Worm (Caenorhabditis elegans) whole organism, late embryonic: ENCODE results near the gene Y17D7B.3.
"Not testable (repeated sequence)": the region's sequence is repeated elsewhere in the genome, so short reads cannot be mapped to it uniquely, and the experiment has no call there.

Source experiments
- K09A11.1 ChIP-seq: sonication (generic microtip); optimal IDR thresholded peaks from 2 replicates; lab custom pipeline; 2017; ENCODE audit warnings: antibody characterized with exemption, mild to moderate bottlenecking, missing genetic modification characterization, missing compliant biosample characterization; ENCODE audit not compliant: insufficient read depth
- ama-1 ChIP-seq: fragments of 150-350 bp; optimal IDR thresholded peaks from 2 replicates; lab custom pipeline; 2014
- ceh-9 ChIP-seq: sonication (generic microtip); optimal IDR thresholded peaks from 2 replicates; lab custom pipeline; 2016; ENCODE audit warnings: mild to moderate bottlenecking, missing genetic modification characterization, inconsistent platforms, missing compliant biosample characterization
- dmd-4 ChIP-seq: sonication (generic microtip); optimal IDR thresholded peaks from 2 replicates; lab custom pipeline; 2016; ENCODE audit warnings: borderline replicate concordance, missing genetic modification characterization, missing compliant biosample characterization
- dve-1 ChIP-seq: sonication (generic microtip); optimal IDR thresholded peaks from 2 replicates; lab custom pipeline; 2017; ENCODE audit warnings: antibody characterized with exemption, mild to moderate bottlenecking, missing genetic modification characterization, missing compliant biosample characterization
- fax-1 ChIP-seq: sonication (generic microtip); optimal IDR thresholded peaks from 2 replicates; lab custom pipeline; 2016; ENCODE audit warnings: missing genotype, missing genetic modification characterization, missing compliant biosample characterization
- hlh-6 ChIP-seq: sonication (generic microtip); optimal IDR thresholded peaks from 2 replicates; lab custom pipeline; 2016; ENCODE audit warnings: missing genotype, missing genetic modification characterization, missing compliant biosample characterization
- lin-11 ChIP-seq: fragments of 200-800 bp; sonication (Bioruptor generic); optimal IDR thresholded peaks from 2 replicates; lab custom pipeline; 2018; ENCODE audit warnings: mild to moderate bottlenecking, missing genetic modification characterization, missing compliant biosample characterization
- pag-3 ChIP-seq: sonication (generic microtip); optimal IDR thresholded peaks from 2 replicates; lab custom pipeline; 2016; ENCODE audit warnings: missing compliant biosample characterization, missing genetic modification characterization, borderline replicate concordance
- pax-1 ChIP-seq: fragments of 150-350 bp; optimal IDR thresholded peaks from 2 replicates; lab custom pipeline; 2014; ENCODE audit warnings: missing biosample characterization, missing genetic modification characterization
- pha-4 ChIP-seq: fragments of 150-350 bp; optimal IDR thresholded peaks from 2 replicates; lab custom pipeline; 2018; ENCODE audit warnings: missing biosample characterization, missing genetic modification reagents, missing genetic modification characterization
- unc-3 ChIP-seq, 2 experiments: fragments of 200-800 bp in 1 of 2; sonication (Bioruptor generic) in 1 of 2; sonication (generic microtip) in 1 of 2; conservative IDR thresholded peaks in 1 of 2; optimal IDR thresholded peaks in 1 of 2; 2 replicates each; pipeline versions ENCODE4 v1.3.6 to Lab custom; 2016 to 2022; ENCODE audit warnings: missing compliant biosample characterization in 2 of 2, missing genetic modification characterization in 2 of 2, missing genetic modification reagents in 1 of 2

DNA sequence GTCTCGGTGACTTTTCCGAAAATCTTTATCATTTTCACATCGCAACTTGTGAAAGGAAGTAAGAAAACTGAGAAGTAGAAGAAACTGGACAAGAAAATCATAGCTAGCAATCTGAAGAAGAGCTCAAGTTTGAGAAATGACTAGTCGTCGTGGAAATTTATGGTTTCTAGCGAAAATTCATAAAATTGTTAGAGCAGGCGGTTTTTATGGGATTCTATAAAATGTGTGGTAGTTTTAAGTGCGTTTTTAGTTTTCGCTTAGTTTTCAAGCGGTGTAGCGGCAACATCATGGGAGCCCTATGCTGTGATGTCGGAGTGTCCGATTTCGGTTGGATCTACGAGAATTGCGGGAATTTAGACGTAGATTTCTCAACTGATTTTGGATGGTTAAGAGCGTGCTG is 32.3 kb downstream of the Y17D7B.3 start, which contains the start of gene clec-254:
- TF ChIP-seq dve-1 (tag; lab: Kevin White, UChicago); pag-3 (tag; lab: Kevin White, UChicago); fax-1 (tag; lab: Kevin White, UChicago); pax-1 (tag; lab: Kevin White, UChicago); lin-11 (tag; lab: Kevin White, UChicago); pha-4 (tag; lab: Kevin White, UChicago); ceh-9 (tag; lab: Kevin White, UChicago); K09A11.1; hlh-6; dmd-4 (tag; lab: Kevin White, UChicago); ama-1 (lab: Kevin White, UChicago); unc-3 (GFP tag; conservative IDR thresholded peaks at IDR 0.05; lab: Robert Waterston, UW); unc-3 (tag; optimal IDR thresholded peaks at IDR 0.05; lab: Kevin White, UChicago): not testable (repeated sequence)
